Fruit fly (Drosophila melanogaster) S2 (cell line): Measurements from ENCODE around the gene Vps33B.

Experiments
- CG8478 ChIP-seq: fragments of >200 bp; optimal IDR thresholded peaks from 2 replicates; lab custom pipeline; 2018
- CTCF ChIP-seq, 2 experiments: fragments of >200 bp; optimal IDR thresholded peaks; 2 replicates each; lab custom pipeline; 2018

- TF ChIP-seq CG8478 (no peak), CTCF (optimal IDR thresholded peaks at IDR 0.05; lab: Kevin White, UChicago) (no peak)
Measured at dm6 chr3R:25505975-25506374, 32.7 kb downstream of the Vps33B start, which contains the start of gene CG5111.
